Worm (Caenorhabditis elegans): ENCODE measurements around the gene C09B9.4.

DNA sequence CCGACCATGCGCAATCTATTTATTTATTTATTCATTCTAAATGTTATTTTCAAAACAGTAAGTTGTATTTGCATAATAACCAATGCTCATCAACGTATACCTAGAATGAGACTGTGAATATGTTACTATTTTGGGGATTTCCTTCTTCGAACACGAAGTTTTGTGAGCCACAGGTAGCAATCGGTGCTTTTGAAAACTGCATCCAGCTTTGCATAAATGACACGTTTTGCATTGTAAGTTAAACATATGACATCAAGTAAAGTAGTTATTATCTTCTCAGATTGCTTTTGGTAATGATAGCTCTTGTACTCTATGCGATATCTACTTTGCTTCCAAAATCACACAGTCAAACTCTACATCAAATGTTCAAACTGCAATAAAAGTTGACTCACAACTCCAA is 50.7 kb downstream of the C09B9.4 start, which contains the start of gene E03H12.4:
- no peak for TF ChIP-seq dmd-4 (tag; optimal IDR thresholded peaks at IDR 0.05)
- no peak for TF ChIP-seq R02D3.7 (tag; optimal IDR thresholded peaks at IDR 0.05)
- TF ChIP-seq nhr-11 (tag; optimal IDR thresholded peaks at IDR 0.05): no peak
- TF ChIP-seq sma-9 (GFP tag; optimal IDR thresholded peaks at IDR 0.05): no peak
- no peak for TF ChIP-seq sma-9 (tag; optimal IDR thresholded peaks at IDR 0.05)
- no peak for TF ChIP-seq elt-1 (tag; optimal IDR thresholded peaks at IDR 0.05)

All from whole organism, L2 larva.